Fruit fly (Drosophila melanogaster) whole organism, embryonic: ENCODE data around the gene CG32371.

ENCODE experiments used
- Atf3 ChIP-seq: fragments of 200-800 bp; sonication (Bioruptor generic); optimal IDR thresholded peaks from 3 replicates; lab custom pipeline; 2016; ENCODE audit warnings: missing biosample characterization, missing genetic modification characterization
- Awh ChIP-seq: fragments of 200-800 bp; sonication (Bioruptor generic); IDR thresholded peaks from 2 replicates; pipeline ENCODE4, ENCODE4 v1.3.6; 2022; ENCODE audit warnings: missing biosample characterization, missing genetic modification characterization
- BtbVII ChIP-seq: fragments of 200-800 bp; sonication (Bioruptor generic); optimal IDR thresholded peaks from 3 replicates; lab custom pipeline; 2017; ENCODE audit warnings: missing biosample characterization, mild to moderate bottlenecking, missing genetic modification characterization
- CG11093 ChIP-seq: fragments of 200-800 bp; sonication (Bioruptor generic); IDR thresholded peaks from 3 replicates; pipeline ENCODE4 v1.3.6; 2022; ENCODE audit warnings: missing biosample characterization, missing genetic modification characterization
- CG13775 ChIP-seq: fragments of 200-800 bp; sonication (Bioruptor generic); optimal IDR thresholded peaks from 3 replicates; lab custom pipeline; 2017; ENCODE audit warnings: missing biosample characterization, mild to moderate bottlenecking, missing genetic modification characterization
- CG14441 ChIP-seq: fragments of 200-800 bp; sonication (Bioruptor generic); IDR thresholded peaks from 2 replicates; pipeline ENCODE4 v1.3.6; 2022; ENCODE audit warnings: missing biosample characterization, missing genetic modification characterization
- CG15073 ChIP-seq: fragments of 200-800 bp; sonication (Bioruptor generic); optimal IDR thresholded peaks from 2 replicates; lab custom pipeline; 2016; ENCODE audit warnings: missing biosample characterization, missing genetic modification characterization
- CG15601 ChIP-seq: fragments of 200-800 bp; sonication (Bioruptor generic); optimal IDR thresholded peaks from 3 replicates; lab custom pipeline; 2019; ENCODE audit warnings: missing biosample characterization, mild to moderate bottlenecking, missing genetic modification characterization, moderate library complexity
- CG1602 ChIP-seq: fragments of 200-800 bp; sonication (Bioruptor generic); optimal IDR thresholded peaks from 3 replicates; lab custom pipeline; 2016; ENCODE audit warnings: missing biosample characterization, missing genetic modification characterization
- CG31441 ChIP-seq: fragments of 200-800 bp; sonication (Bioruptor generic); IDR thresholded peaks from 2 replicates; pipeline ENCODE4 v1.3.6; 2022; ENCODE audit warnings: missing biosample characterization, missing genetic modification characterization
- CG34376 ChIP-seq: fragments of 200-800 bp; sonication (Bioruptor generic); optimal IDR thresholded peaks from 2 replicates; lab custom pipeline; 2018; ENCODE audit warnings: missing biosample characterization, mild to moderate bottlenecking, missing genetic modification characterization
- CG4820 ChIP-seq: fragments of 200-800 bp; sonication (Bioruptor generic); optimal IDR thresholded peaks from 3 replicates; lab custom pipeline; 2016; ENCODE audit warnings: missing biosample characterization, missing genetic modification characterization
- CG5245 ChIP-seq: fragments of 200-800 bp; sonication (Bioruptor generic); optimal IDR thresholded peaks from 3 replicates; lab custom pipeline; 2016; ENCODE audit warnings: missing biosample characterization, missing genetic modification characterization
- CG8281 ChIP-seq: fragments of 200-800 bp; sonication (Bioruptor generic); optimal IDR thresholded peaks from 2 replicates; lab custom pipeline; 2018; ENCODE audit warnings: missing biosample characterization, mild to moderate bottlenecking, missing genetic modification characterization, moderate library complexity
- CG8388 ChIP-seq: fragments of 200-800 bp; sonication (Bioruptor generic); optimal IDR thresholded peaks from 2 replicates; lab custom pipeline; 2019; ENCODE audit warnings: missing biosample characterization, mild to moderate bottlenecking, missing genetic modification characterization, moderate library complexity
- CG8944 ChIP-seq: fragments of 200-800 bp; sonication (Bioruptor generic); optimal IDR thresholded peaks from 3 replicates; lab custom pipeline; 2016; ENCODE audit warnings: missing biosample characterization, missing genetic modification characterization
- CG9797 ChIP-seq: fragments of 200-800 bp; sonication (Bioruptor generic); optimal IDR thresholded peaks from 3 replicates; lab custom pipeline; 2018; ENCODE audit warnings: missing biosample characterization, mild to moderate bottlenecking, missing genetic modification characterization
- Dip2 ChIP-seq: fragments of 200-800 bp; sonication (Bioruptor generic); IDR thresholded peaks from 2 replicates; pipeline ENCODE4 v1.3.6; 2022; ENCODE audit warnings: missing biosample characterization, missing genetic modification characterization
- Dll ChIP-seq: fragments of 200-800 bp; sonication (Bioruptor generic); IDR thresholded peaks from 4 replicates; pipeline ENCODE4 v1.3.6; 2022; ENCODE audit warnings: missing biosample characterization, missing genetic modification characterization; ENCODE audit not compliant: partially characterized antibody
- Drgx ChIP-seq: fragments of 200-800 bp; sonication (Bioruptor generic); IDR thresholded peaks from 2 replicates; pipeline ENCODE4 v1.3.6; 2022; ENCODE audit warnings: missing biosample characterization, missing genetic modification characterization
- HLH54F ChIP-seq: fragments of 200-800 bp; sonication (Bioruptor generic); optimal IDR thresholded peaks from 3 replicates; lab custom pipeline; 2016; ENCODE audit warnings: missing biosample characterization, missing genetic modification characterization
- Hand ChIP-seq: fragments of 200-800 bp; sonication (Bioruptor generic); optimal IDR thresholded peaks from 2 replicates; lab custom pipeline; 2017; ENCODE audit warnings: mild to moderate bottlenecking, missing biosample characterization, missing genetic modification reagents, missing genetic modification characterization
- Hr39 ChIP-seq: fragments of >200 bp; optimal IDR thresholded peaks from 2 replicates; lab custom pipeline; 2017
- Hr78 ChIP-seq, 2 experiments: fragments of 200-800 bp in 1 of 2; fragments of >200 bp in 1 of 2; sonication (Bioruptor generic) in 1 of 2; optimal IDR thresholded peaks; 2 replicates each; lab custom pipeline; 2017 to 2019; ENCODE audit warnings: missing biosample characterization in 2 of 2, missing genetic modification characterization in 2 of 2, mild to moderate bottlenecking in 1 of 2, moderate library complexity in 1 of 2
- Hsf ChIP-seq: fragments of 200-800 bp; sonication (Bioruptor generic); optimal IDR thresholded peaks from 3 replicates; lab custom pipeline; 2016; ENCODE audit warnings: missing biosample characterization, missing genetic modification characterization
- Jarid2 ChIP-seq: fragments of 200-800 bp; sonication (Bioruptor generic); optimal IDR thresholded peaks from 3 replicates; lab custom pipeline; 2017; ENCODE audit warnings: mild to moderate bottlenecking, missing biosample characterization, missing genetic modification reagents, missing genetic modification characterization
- Mes4 ChIP-seq: fragments of 200-800 bp; sonication (Bioruptor generic); optimal IDR thresholded peaks from 2 replicates; lab custom pipeline; 2016; ENCODE audit warnings: missing biosample characterization, missing genetic modification characterization
- Rfx ChIP-seq: fragments of 200-800 bp; sonication (Bioruptor generic); IDR thresholded peaks from 2 replicates; pipeline ENCODE4 v1.3.6; 2022; ENCODE audit warnings: missing biosample characterization, missing genetic modification characterization
- Sin3A ChIP-seq: fragments of >200 bp; optimal IDR thresholded peaks from 2 replicates; lab custom pipeline; 2018
- TFAM ChIP-seq: fragments of 200-800 bp; sonication (Bioruptor generic); optimal IDR thresholded peaks from 2 replicates; lab custom pipeline; 2017; ENCODE audit warnings: missing biosample characterization, missing genetic modification characterization, inconsistent platforms
- Xbp1 ChIP-seq: fragments of 200-800 bp; sonication (Bioruptor generic); optimal IDR thresholded peaks from 3 replicates; lab custom pipeline; 2016; ENCODE audit warnings: missing biosample characterization, mild to moderate bottlenecking, missing genetic modification characterization
- amos ChIP-seq: fragments of 200-800 bp; sonication (Bioruptor generic); IDR thresholded peaks from 2 replicates; pipeline ENCODE4 v1.3.6; 2022; ENCODE audit warnings: missing biosample characterization, missing genetic modification characterization; ENCODE audit not compliant: partially characterized antibody
- ase ChIP-seq: fragments of 200-800 bp; sonication (Bioruptor generic); IDR thresholded peaks from 3 replicates; pipeline ENCODE4 v1.3.6; 2022; ENCODE audit warnings: missing biosample characterization, missing genetic modification characterization
- crc ChIP-seq: fragments of 200-800 bp; sonication (Bioruptor generic); optimal IDR thresholded peaks from 2 replicates; lab custom pipeline; 2016; ENCODE audit warnings: missing biosample characterization, missing genetic modification characterization
- dati ChIP-seq: fragments of 200-800 bp; sonication (Bioruptor generic); IDR thresholded peaks from 2 replicates; pipeline ENCODE4 v1.3.6; 2022; ENCODE audit warnings: missing biosample characterization, missing genetic modification characterization
- esg ChIP-seq: fragments of 200-800 bp; sonication (Bioruptor generic); conservative IDR thresholded peaks from 2 replicates; pipeline ENCODE4 v1.3.6; 2022; ENCODE audit warnings: missing biosample characterization, missing genetic modification characterization
- eyg ChIP-seq: fragments of 200-800 bp; sonication (Bioruptor generic); optimal IDR thresholded peaks from 3 replicates; lab custom pipeline; 2016; ENCODE audit warnings: missing biosample characterization, missing genetic modification characterization
- grau ChIP-seq: fragments of 200-800 bp; optimal IDR thresholded peaks from 3 replicates; lab custom pipeline; 2019; ENCODE audit warnings: missing biosample characterization, mild to moderate bottlenecking, missing genetic modification characterization, moderate library complexity
- grn ChIP-seq: fragments of 200-800 bp; sonication (Bioruptor generic); optimal IDR thresholded peaks from 3 replicates; lab custom pipeline; 2017; ENCODE audit warnings: missing biosample characterization, missing genetic modification characterization
- gsb ChIP-seq: fragments of 200-800 bp; sonication (Bioruptor generic); IDR thresholded peaks from 2 replicates; pipeline ENCODE4 v1.3.6; 2022; ENCODE audit warnings: missing biosample characterization, missing genetic modification characterization
- hth ChIP-seq: fragments of >200 bp; optimal IDR thresholded peaks from 2 replicates; lab custom pipeline; 2017; ENCODE audit warnings: inconsistent platforms
- mirr ChIP-seq: fragments of 200-800 bp; sonication (Bioruptor generic); optimal IDR thresholded peaks from 3 replicates; lab custom pipeline; 2018; ENCODE audit warnings: missing biosample characterization, mild to moderate bottlenecking, missing genetic modification characterization
- odd ChIP-seq: fragments of 200-800 bp; sonication (Bioruptor generic); optimal IDR thresholded peaks from 2 replicates; lab custom pipeline; 2017; ENCODE audit warnings: missing biosample characterization, mild to moderate bottlenecking, missing genetic modification characterization
- org-1 ChIP-seq: fragments of 200-800 bp; sonication (Bioruptor generic); optimal IDR thresholded peaks from 2 replicates; lab custom pipeline; 2017; ENCODE audit warnings: missing biosample characterization, missing genetic modification characterization
- pb ChIP-seq: fragments of 200-800 bp; sonication (Bioruptor generic); optimal IDR thresholded peaks from 3 replicates; lab custom pipeline; 2016; ENCODE audit warnings: missing biosample characterization, missing genetic modification characterization
- slp2 ChIP-seq: fragments of 200-800 bp; sonication (Bioruptor generic); optimal IDR thresholded peaks from 2 replicates; lab custom pipeline; 2016; ENCODE audit warnings: missing biosample characterization, missing genetic modification characterization
- sna ChIP-seq: fragments of 200-800 bp; sonication (Bioruptor generic); IDR thresholded peaks from 2 replicates; pipeline ENCODE4 v1.3.6; 2022; ENCODE audit warnings: missing biosample characterization, missing genetic modification characterization; ENCODE audit not compliant: partially characterized antibody
- stwl ChIP-seq: fragments of 200-800 bp; sonication (Bioruptor generic); optimal IDR thresholded peaks from 3 replicates; lab custom pipeline; 2018; ENCODE audit warnings: missing biosample characterization, mild to moderate bottlenecking, missing genetic modification characterization, moderate library complexity
- tap ChIP-seq: fragments of 200-800 bp; optimal IDR thresholded peaks from 3 replicates; lab custom pipeline; 2019; ENCODE audit warnings: missing biosample characterization, mild to moderate bottlenecking, missing genetic modification characterization, moderate library complexity
- tup ChIP-seq: fragments of 200-800 bp; sonication (Bioruptor generic); optimal IDR thresholded peaks from 2 replicates; lab custom pipeline; 2016; ENCODE audit warnings: missing biosample characterization, mild to moderate bottlenecking, missing genetic modification characterization, moderate library complexity

CG32371 gene

DNA sequence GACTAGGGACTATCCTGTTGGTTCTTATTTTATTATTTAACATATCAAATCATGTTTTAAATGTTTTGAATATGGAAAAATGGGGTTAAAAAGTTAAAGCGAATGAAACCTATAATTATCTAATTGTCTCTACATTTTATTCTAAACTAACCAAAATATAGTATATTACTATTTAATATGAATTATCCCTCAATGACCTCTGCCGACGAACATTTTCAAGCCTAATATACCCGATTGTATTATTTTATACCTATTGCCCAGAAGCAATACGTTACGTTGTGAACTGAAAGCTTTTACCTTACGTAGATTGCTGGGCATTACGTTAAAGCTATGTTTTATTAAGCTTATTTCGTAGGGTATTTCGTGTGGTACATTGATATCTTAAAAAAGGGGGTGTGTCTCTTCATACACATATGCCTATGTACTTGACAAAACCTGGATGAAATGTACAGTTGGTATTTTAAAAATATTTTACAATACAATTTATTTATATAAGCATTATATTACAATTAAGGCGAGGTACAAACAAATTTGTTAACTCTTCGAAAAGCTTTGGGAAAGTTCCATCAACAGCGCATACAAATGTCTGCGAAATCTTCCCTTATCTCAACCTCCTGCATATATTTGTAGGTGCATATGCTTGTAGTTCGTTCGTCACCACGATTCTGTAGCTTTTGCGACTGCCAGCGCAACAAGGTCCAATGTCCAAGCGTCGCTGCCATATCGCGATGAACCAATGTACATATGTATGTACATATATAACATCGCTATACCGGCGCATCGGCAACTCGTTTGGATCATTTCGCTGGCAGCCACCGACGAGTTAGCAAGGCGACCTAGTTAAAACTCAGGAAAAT lies 49.4 kb downstream of the CG32371 start, which contains the start of gene Mcad (continued):
- TF ChIP-seq CG8388 (GFP tag; lab: Kevin White, UChicago) (peak; percentile 67), CG11093 (GFP tag; lab: Robert Waterston, UW) (peak; percentile 93), BtbVII (GFP tag; lab: Kevin White, UChicago) (peak; percentile 95), Rfx (GFP tag; lab: Robert Waterston, UW) (peak; percentile 95), Dip2 (GFP tag; lab: Robert Waterston, UW) (peak; percentile 52), CG34376 (GFP tag; lab: Kevin White, UChicago) (peak; percentile 73), Hr78 (GFP tag; optimal IDR thresholded peaks at IDR 0.05; lab: Kevin White, UChicago) (peak in 1 of 2 experiments; percentile 92), CG31441 (GFP tag; lab: Robert Waterston, UW) (peak; percentile 93), Atf3 (GFP tag; lab: Kevin White, UChicago) (no peak), stwl (tag; lab: Kevin White, UChicago) (no peak), CG13775 (GFP tag; lab: Kevin White, UChicago) (peak; percentile 72), Jarid2 (GFP tag; lab: Kevin White, UChicago) (peak; percentile 72), mirr (GFP tag; lab: Kevin White, UChicago) (peak; percentile 20), tap (tag; lab: Kevin White, UChicago) (peak; percentile 92), Hr39 (no peak), hth (lab: Kevin White, UChicago) (no peak), Hand (GFP tag; lab: Kevin White, UChicago) (peak; percentile 54), CG4820 (peak; percentile 93), org-1 (GFP tag; lab: Kevin White, UChicago) (peak; percentile 81), CG15073 (GFP tag; lab: Kevin White, UChicago) (peak; percentile 27), Xbp1 (peak; percentile 85), HLH54F (GFP tag; lab: Kevin White, UChicago) (peak; percentile 65), dati (peak; percentile 55; the same call in 1 of the 2 replicates), Sin3A (no peak), CG5245 (GFP tag; lab: Kevin White, UChicago) (peak; percentile 83), amos (GFP tag; lab: Robert Waterston, UW) (no peak), Drgx (GFP tag; lab: Robert Waterston, UW) (peak; percentile 90), gsb (GFP tag; lab: Robert Waterston, UW) (peak; percentile 90), CG14441 (GFP tag; lab: Robert Waterston, UW) (peak; percentile 93), esg (peak; percentile 94), grn (GFP tag; lab: Kevin White, UChicago) (no peak), CG9797 (GFP tag; lab: Kevin White, UChicago) (no peak), eyg (no peak), Dll (GFP tag; lab: Robert Waterston, UW) (no peak), ase (GFP tag; lab: Robert Waterston, UW) (peak; percentile 91), crc (GFP tag; lab: Kevin White, UChicago) (no peak), TFAM (peak; percentile 27), tup (GFP tag; lab: Kevin White, UChicago) (peak; percentile 53), sna (GFP tag; lab: Robert Waterston, UW) (no peak), CG8281 (tag; lab: Kevin White, UChicago) (peak; percentile 76), Mes4 (GFP tag; lab: Kevin White, UChicago) (no peak), pb (no peak), odd (GFP tag; lab: Kevin White, UChicago) (peak; percentile 74), CG15601 (tag; lab: Kevin White, UChicago) (peak; percentile 54), Awh (GFP tag; lab: Robert Waterston, UW) (peak; percentile 61), CG8944 (no peak), slp2 (GFP tag; lab: Kevin White, UChicago) (peak; percentile 53), CG1602 (peak; percentile 84), grau (tag; lab: Kevin White, UChicago) (peak; percentile 88), Hsf (GFP tag; lab: Kevin White, UChicago) (peak; percentile 69)
